Worm (Caenorhabditis elegans) whole organism, L4 larva: ENCODE measurements around the gene C08F8.9.
"Not testable (repeated sequence)": the region's sequence is repeated elsewhere in the genome, so short reads cannot be mapped to it uniquely, and the experiment has no call there.

Experiments used
- ces-1 ChIP-seq: fragments of 150-350 bp; sonication (generic microtip); optimal IDR thresholded peaks from 4 replicates; lab custom pipeline; 2014; ENCODE audit warnings: missing biosample characterization, missing genetic modification reagents, missing genetic modification characterization
- dmd-8 ChIP-seq: fragments of 200-800 bp; sonication (Bioruptor generic); IDR thresholded peaks from 2 replicates; pipeline ENCODE4 v1.3.6; 2022; ENCODE audit warnings: missing genetic modification characterization, missing compliant biosample characterization
- unc-62 ChIP-seq, 3 experiments: fragments of 150-350 bp in 1 of 3; sonication (generic microtip); optimal IDR thresholded peaks in 2 of 3; peaks in 1 of 3; 1 replicate in 1 of 3; 2 replicates in 2 of 3; lab custom pipeline; 2014 to 2017; ENCODE audit warnings: missing biosample characterization in 3 of 3, missing genetic modification characterization in 3 of 3, missing genetic modification reagents in 3 of 3, missing genotype in 1 of 3

DNA sequence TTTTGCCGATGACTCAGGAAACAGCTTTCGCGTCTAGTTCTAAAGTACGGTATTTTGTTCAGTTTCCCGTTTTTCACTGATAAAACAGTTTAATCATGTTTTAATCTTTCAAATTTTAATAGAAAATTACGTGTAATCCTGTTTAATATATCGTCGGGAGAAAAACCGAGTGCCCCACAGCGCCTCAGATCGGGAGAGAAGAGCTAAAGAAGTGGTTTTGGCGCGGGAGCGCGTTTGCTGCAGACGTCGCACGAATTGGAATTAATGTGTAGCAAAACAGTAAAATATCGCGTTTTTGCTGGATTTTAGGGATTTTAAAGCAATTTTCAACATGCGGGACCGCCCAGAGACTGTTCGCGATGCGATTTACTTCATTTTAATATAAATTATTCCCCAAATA is 22.3 kb upstream of the C08F8.9 start:
- TF ChIP-seq unc-62 (GFP tag; optimal IDR thresholded peaks at IDR 0.05 in 1 of 2; lab: Kevin White, UChicago); unc-62 (tag; optimal IDR thresholded peaks at IDR 0.05; lab: Kevin White, UChicago); ces-1; dmd-8 (GFP tag; lab: Robert Waterston, UW): not testable (repeated sequence)
